Worm (Caenorhabditis elegans) whole organism, L2 larva: ENCODE measurements around the gene nhr-126.

ENCODE experiments used
- R02D3.7 ChIP-seq: fragments of 150-350 bp; optimal IDR thresholded peaks from 2 replicates; lab custom pipeline; 2014; ENCODE audit warnings: missing biosample characterization, missing genetic modification characterization
- ZK546.5 ChIP-seq: sonication (generic microtip); optimal IDR thresholded peaks from 2 replicates; lab custom pipeline; 2017; ENCODE audit warnings: missing biosample characterization, missing genetic modification characterization
- ceh-16 ChIP-seq: fragments of 150-350 bp; optimal IDR thresholded peaks from 2 replicates; lab custom pipeline; 2014; ENCODE audit warnings: missing biosample characterization, missing genetic modification characterization
- lin-39 ChIP-seq: fragments of 150-350 bp; optimal IDR thresholded peaks from 2 replicates; lab custom pipeline; 2014; ENCODE audit warnings: missing biosample characterization, missing genetic modification reagents, missing genetic modification characterization
- lsy-2 ChIP-seq, 2 experiments: fragments of 150-350 bp in 1 of 2; sonication (generic microtip) in 1 of 2; optimal IDR thresholded peaks; 2 replicates each; lab custom pipeline; 2014 to 2017; ENCODE audit warnings: missing biosample characterization in 2 of 2, missing genetic modification characterization in 2 of 2
- mdl-1 ChIP-seq, 2 experiments: fragments of 150-350 bp in 1 of 2; sonication (generic microtip) in 1 of 2; optimal IDR thresholded peaks; 2 replicates each; lab custom pipeline; 2017; ENCODE audit warnings: missing biosample characterization in 2 of 2, missing genetic modification characterization in 2 of 2
- nhr-12 ChIP-seq: fragments of 150-350 bp; optimal IDR thresholded peaks from 2 replicates; lab custom pipeline; 2014; ENCODE audit warnings: missing biosample characterization, missing genetic modification characterization
- nhr-23 ChIP-seq: fragments of 150-350 bp; optimal IDR thresholded peaks from 2 replicates; lab custom pipeline; 2014; ENCODE audit warnings: missing biosample characterization, missing genetic modification reagents, missing genetic modification characterization
- nhr-237 ChIP-seq: fragments of 150-350 bp; optimal IDR thresholded peaks from 2 replicates; lab custom pipeline; 2014; ENCODE audit warnings: missing biosample characterization, missing genetic modification characterization
- nhr-77 ChIP-seq: fragments of 150-350 bp; optimal IDR thresholded peaks from 2 replicates; lab custom pipeline; 2014; ENCODE audit warnings: missing biosample characterization, missing genetic modification characterization
- snpc-4 ChIP-seq: fragments of 150-350 bp; optimal IDR thresholded peaks from 2 replicates; lab custom pipeline; 2014; ENCODE audit warnings: missing biosample characterization, missing genetic modification characterization
- ztf-11 ChIP-seq: sonication (generic microtip); optimal IDR thresholded peaks from 2 replicates; lab custom pipeline; 2017; ENCODE audit warnings: missing biosample characterization, missing genetic modification characterization

DNA sequence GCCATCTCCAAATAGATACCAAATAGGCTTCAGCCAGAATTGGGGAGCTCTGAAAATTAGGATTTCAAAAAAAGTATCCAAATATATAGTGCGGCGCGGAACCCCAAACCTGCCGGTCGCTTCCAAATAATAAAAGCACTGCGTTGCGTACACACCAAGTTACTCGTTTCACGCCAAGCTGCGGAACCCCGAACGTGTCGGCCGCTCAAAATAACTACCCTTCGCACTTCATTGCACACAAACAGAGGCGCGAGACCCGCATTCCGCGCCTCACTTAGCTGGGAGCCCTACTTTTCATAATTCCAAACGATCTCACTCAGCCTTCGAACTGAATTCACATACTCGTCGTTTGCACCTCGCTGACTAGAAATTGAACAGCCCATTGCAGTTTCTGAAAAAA, 29.3 kb upstream of the nhr-126 start:
- TF ChIP-seq ZK546.5 (tag; lab: Kevin White, UChicago): no peak
- TF ChIP-seq nhr-12 (tag; lab: Kevin White, UChicago): no peak
- TF ChIP-seq ztf-11 (tag; lab: Kevin White, UChicago): no peak
- TF ChIP-seq nhr-237 (tag; lab: Kevin White, UChicago): no peak
- TF ChIP-seq mdl-1 (tag; optimal IDR thresholded peaks at IDR 0.05; lab: Kevin White, UChicago): no peak
- TF ChIP-seq R02D3.7 (tag; lab: Kevin White, UChicago): no peak
- no peak for TF ChIP-seq lsy-2 (tag; optimal IDR thresholded peaks at IDR 0.05; lab: Kevin White, UChicago)
- TF ChIP-seq snpc-4: no peak
- no peak for TF ChIP-seq ceh-16 (tag; lab: Kevin White, UChicago)
- TF ChIP-seq lin-39 (tag; lab: Kevin White, UChicago): no peak
- TF ChIP-seq nhr-77 (tag; lab: Kevin White, UChicago): no peak
- no peak for TF ChIP-seq nhr-23
